Worm (Caenorhabditis elegans) whole organism, young adult: ENCODE results near the gene F55C12.4.

Source experiments
- F49E8.2 ChIP-seq: sonication (generic microtip); optimal IDR thresholded peaks from 3 replicates; lab custom pipeline; 2017; ENCODE audit warnings: missing genetic modification characterization, mild to moderate bottlenecking, missing compliant biosample characterization, antibody characterized with exemption, moderate library complexity; ENCODE audit not compliant: insufficient read depth
- ama-1 ChIP-seq, 3 experiments: fragments of 150-350 bp in 1 of 3; sonication (generic microtip) in 2 of 3; optimal IDR thresholded peaks; 2 replicates each; lab custom pipeline; 2014 to 2018; ENCODE audit warnings: missing biosample characterization in 2 of 3, missing genetic modification characterization in 2 of 3, missing genetic modification reagents in 2 of 3
- egl-18 ChIP-seq: fragments of 200-800 bp; sonication (Bioruptor generic); IDR thresholded peaks from 2 replicates; pipeline ENCODE4 v1.3.6; 2022; ENCODE audit warnings: missing genetic modification reagents, missing genetic modification characterization, missing compliant biosample characterization
- lin-40 ChIP-seq: sonication (generic microtip); optimal IDR thresholded peaks from 2 replicates; lab custom pipeline; 2016; ENCODE audit warnings: missing genetic modification characterization, mild to moderate bottlenecking, missing compliant biosample characterization, missing genotype, missing genetic modification reagents
- madf-3 ChIP-seq: fragments of 200-800 bp; sonication (Bioruptor generic); IDR thresholded peaks from 2 replicates; pipeline ENCODE4 v1.3.6; 2022; ENCODE audit warnings: missing genetic modification reagents, missing genetic modification characterization, missing compliant biosample characterization
- snpc-4 ChIP-seq, 5 experiments: fragments of 150-350 bp in 1 of 5; sonication (generic microtip) in 4 of 5; optimal IDR thresholded peaks; 2 replicates each; lab custom pipeline; 2014 to 2018; ENCODE audit warnings: missing genetic modification characterization in 5 of 5, missing biosample characterization in 3 of 5, antibody characterized with exemption in 2 of 5, mild to moderate bottlenecking in 2 of 5, missing compliant biosample characterization in 2 of 5, missing genotype in 2 of 5, moderate library complexity in 2 of 5, missing genetic modification reagents in 1 of 5

DNA sequence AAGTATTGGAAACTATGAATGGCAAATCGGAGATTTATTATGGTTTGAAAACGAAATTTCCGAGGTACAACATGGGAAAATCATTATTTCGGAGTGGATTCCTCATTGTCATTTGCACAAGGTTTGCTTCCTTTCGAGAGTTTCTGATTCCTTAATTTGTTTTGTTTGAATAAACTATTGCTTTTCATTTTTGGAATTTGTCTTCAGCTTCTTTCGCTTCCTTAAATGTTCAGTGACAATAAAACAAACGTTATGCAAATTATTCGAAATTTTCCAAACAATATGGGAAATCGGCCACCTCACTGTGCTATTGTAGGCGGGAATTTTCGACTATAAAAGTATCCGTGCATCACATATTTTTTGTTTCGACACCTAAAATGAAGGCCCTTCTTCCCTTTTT lies 16.4 kb downstream of the F55C12.4 start, which contains the start of gene nep-25:
- no peak for TF ChIP-seq egl-18 (GFP tag; lab: Robert Waterston, UW)
- no peak for TF ChIP-seq ama-1 (optimal IDR thresholded peaks at IDR 0.05; lab: Kevin White, UChicago)
- TF ChIP-seq ama-1 (GFP tag; optimal IDR thresholded peaks at IDR 0.05; lab: Kevin White, UChicago) = no peak
- no peak for TF ChIP-seq lin-40 (tag; lab: Kevin White, UChicago)
- no peak for TF ChIP-seq snpc-4 (GFP tag; optimal IDR thresholded peaks at IDR 0.05; lab: Kevin White, UChicago)
- TF ChIP-seq snpc-4 (tag; optimal IDR thresholded peaks at IDR 0.05; lab: Kevin White, UChicago) = no peak
- TF ChIP-seq madf-3 = no peak
- no peak for TF ChIP-seq F49E8.2 (tag; lab: Kevin White, UChicago)
